Fruit fly (Drosophila melanogaster) whole organism, adult: ENCODE results near the gene CG2816.

Experiments used
- CG12768 ChIP-seq: fragments of 200-800 bp; sonication (Bioruptor generic); optimal IDR thresholded peaks from 2 replicates; lab custom pipeline; 2017; ENCODE audit warnings: missing biosample characterization, missing genetic modification characterization, mild to moderate bottlenecking, moderate library complexity, missing genetic modification reagents
- CG33017 ChIP-seq: fragments of 200-800 bp; sonication (Bioruptor generic); optimal IDR thresholded peaks from 2 replicates; lab custom pipeline; 2018; ENCODE audit warnings: missing biosample characterization, mild to moderate bottlenecking, missing genetic modification characterization, moderate library complexity

dm6 chr2L:3654956-3655618 is 48.4 kb upstream of the CG2816 start:
- no peak for TF ChIP-seq CG12768
- TF ChIP-seq CG33017 (tag; lab: Kevin White, UChicago): no peak
